Fruit fly (Drosophila melanogaster) whole organism, adult: ENCODE data around the gene Nt5a.

Source experiments
- CG11617 ChIP-seq: fragments of 200-800 bp; sonication (Bioruptor generic); optimal IDR thresholded peaks from 2 replicates; lab custom pipeline; 2017; ENCODE audit warnings: mild to moderate bottlenecking, missing biosample characterization, missing genetic modification reagents, missing genetic modification characterization
- CG12768 ChIP-seq: fragments of 200-800 bp; sonication (Bioruptor generic); optimal IDR thresholded peaks from 2 replicates; lab custom pipeline; 2017; ENCODE audit warnings: missing biosample characterization, missing genetic modification characterization, mild to moderate bottlenecking, moderate library complexity, missing genetic modification reagents
- CG14711 ChIP-seq: fragments of 200-800 bp; sonication (Bioruptor generic); optimal IDR thresholded peaks from 2 replicates; lab custom pipeline; 2018; ENCODE audit warnings: missing biosample characterization, mild to moderate bottlenecking, missing genetic modification characterization, moderate library complexity
- CG1620 ChIP-seq: fragments of 200-800 bp; sonication (Bioruptor generic); optimal IDR thresholded peaks from 2 replicates; lab custom pipeline; 2016; ENCODE audit warnings: missing biosample characterization, missing genetic modification characterization
- CG33017 ChIP-seq: fragments of 200-800 bp; sonication (Bioruptor generic); optimal IDR thresholded peaks from 2 replicates; lab custom pipeline; 2018; ENCODE audit warnings: missing biosample characterization, mild to moderate bottlenecking, missing genetic modification characterization, moderate library complexity
- CG5204 ChIP-seq: fragments of 200-800 bp; sonication (Bioruptor generic); optimal IDR thresholded peaks from 2 replicates; lab custom pipeline; 2016; ENCODE audit warnings: missing biosample characterization, missing genetic modification characterization
- CG7045 ChIP-seq: fragments of 200-800 bp; sonication (Bioruptor generic); optimal IDR thresholded peaks from 2 replicates; lab custom pipeline; 2017; ENCODE audit warnings: missing biosample characterization, mild to moderate bottlenecking, missing genetic modification characterization
- CG7101 ChIP-seq: fragments of 200-800 bp; sonication (Bioruptor generic); optimal IDR thresholded peaks from 2 replicates; lab custom pipeline; 2018; ENCODE audit warnings: missing biosample characterization, mild to moderate bottlenecking, missing genetic modification characterization, moderate library complexity
- Clk ChIP-seq: fragments of 200-800 bp; sonication (Bioruptor generic); optimal IDR thresholded peaks from 2 replicates; lab custom pipeline; 2017; ENCODE audit warnings: missing biosample characterization, missing genetic modification characterization
- Crg-1 ChIP-seq: fragments of 200-800 bp; sonication (Bioruptor generic); optimal IDR thresholded peaks from 2 replicates; lab custom pipeline; 2016; ENCODE audit warnings: missing biosample characterization, missing genetic modification characterization
- Hr96 ChIP-seq: fragments of 200-800 bp; sonication (Bioruptor generic); optimal IDR thresholded peaks from 2 replicates; lab custom pipeline; 2016; ENCODE audit warnings: missing biosample characterization, missing genetic modification characterization
- Mnt ChIP-seq: fragments of 200-800 bp; sonication (Bioruptor generic); optimal IDR thresholded peaks from 2 replicates; lab custom pipeline; 2016; ENCODE audit warnings: missing biosample characterization, mild to moderate bottlenecking, missing genetic modification characterization
- bab1 ChIP-seq: fragments of 200-800 bp; sonication (Bioruptor generic); optimal IDR thresholded peaks from 3 replicates; lab custom pipeline; 2019; ENCODE audit warnings: missing biosample characterization, mild to moderate bottlenecking, missing genetic modification characterization, moderate library complexity
- cic ChIP-seq: fragments of 200-800 bp; sonication (Bioruptor generic); optimal IDR thresholded peaks from 2 replicates; lab custom pipeline; 2017; ENCODE audit warnings: missing biosample characterization, mild to moderate bottlenecking, missing genetic modification characterization, moderate library complexity
- cnc ChIP-seq, 2 experiments: fragments of >200 bp; optimal IDR thresholded peaks; 2 replicates each; lab custom pipeline; 2017
- kay ChIP-seq: fragments of 200-800 bp; sonication (Bioruptor generic); peaks from one replicate; lab custom pipeline; 2016; ENCODE audit warnings: missing biosample characterization, missing genetic modification characterization, borderline replicate concordance
- ovo ChIP-seq: fragments of 200-800 bp; sonication (Bioruptor generic); optimal IDR thresholded peaks from 2 replicates; lab custom pipeline; 2016; ENCODE audit warnings: missing biosample characterization, missing genetic modification characterization
- pad ChIP-seq: fragments of 200-800 bp; sonication (Bioruptor generic); optimal IDR thresholded peaks from 3 replicates; lab custom pipeline; 2017; ENCODE audit warnings: missing biosample characterization, missing genetic modification characterization, mild to moderate bottlenecking, moderate library complexity, missing genetic modification reagents
- tj ChIP-seq: fragments of 200-800 bp; sonication (Bioruptor generic); optimal IDR thresholded peaks from 3 replicates; lab custom pipeline; 2017; ENCODE audit warnings: missing biosample characterization, mild to moderate bottlenecking, missing genetic modification characterization, moderate library complexity
- toe ChIP-seq: fragments of 200-800 bp; sonication (Bioruptor generic); optimal IDR thresholded peaks from 2 replicates; lab custom pipeline; 2016; ENCODE audit warnings: missing biosample characterization, missing genetic modification characterization

Gene Nt5a

dm6 chr3L:1313039-1313766, 6.0 kb upstream of the Nt5a start, which contains the start of the genes sturkopf and Herc4:
TSS of gene sturkopf (minus strand) at chr3L:1313377.
TSS of gene Herc4 (plus strand) at chr3L:1313696.
- TF ChIP-seq CG12768, result peak; percentile 38
- no peak for TF ChIP-seq cic
- no peak for TF ChIP-seq cnc (optimal IDR thresholded peaks at IDR 0.05; lab: Kevin White, UChicago)
- TF ChIP-seq Clk (GFP tag; lab: Kevin White, UChicago), result peak; percentile 16
- no peak for TF ChIP-seq kay (GFP tag; lab: Kevin White, UChicago)
- TF ChIP-seq bab1, result no peak
- peak; percentile 59 for TF ChIP-seq pad (GFP tag; lab: Kevin White, UChicago)
- peak; percentile 82 for TF ChIP-seq CG1620
- peak; percentile 68 for TF ChIP-seq Crg-1 (GFP tag; lab: Kevin White, UChicago)
- TF ChIP-seq CG14711, result peak; percentile 43
- peak; percentile 90 for TF ChIP-seq CG5204 (GFP tag; lab: Kevin White, UChicago)
- peak; percentile 81 for TF ChIP-seq CG33017 (tag; lab: Kevin White, UChicago)
- peak; percentile 83 for TF ChIP-seq Mnt (GFP tag; lab: Kevin White, UChicago)
- TF ChIP-seq Hr96, result no peak
- TF ChIP-seq ovo (GFP tag; lab: Kevin White, UChicago), result peak; percentile 43
- TF ChIP-seq CG7045 (GFP tag; lab: Kevin White, UChicago), result peak; percentile 72
- peak; percentile 90 for TF ChIP-seq toe (GFP tag; lab: Kevin White, UChicago)
- TF ChIP-seq CG7101, result peak; percentile 83
- peak; percentile 91 for TF ChIP-seq tj
- TF ChIP-seq CG11617 (GFP tag; lab: Kevin White, UChicago), result peak; percentile 91

dm6 chr3L:1305317-1305716, 1.9 kb downstream of the Nt5a start:
- peak; percentile 20 for TF ChIP-seq CG12768
- peak; percentile 73 for TF ChIP-seq cic
- peak; percentile 21 for TF ChIP-seq CG33017 (tag; lab: Kevin White, UChicago)
- TF ChIP-seq kay (GFP tag; lab: Kevin White, UChicago), result no peak
- TF ChIP-seq Hr96, result no peak

- TF ChIP-seq cnc (optimal IDR thresholded peaks at IDR 0.05; lab: Kevin White, UChicago), result no peak
- no peak for TF ChIP-seq cic
- TF ChIP-seq Hr96, result no peak
- no peak for TF ChIP-seq CG11617 (GFP tag; lab: Kevin White, UChicago)
- TF ChIP-seq Clk (GFP tag; lab: Kevin White, UChicago), result no peak
- no peak for TF ChIP-seq pad (GFP tag; lab: Kevin White, UChicago)
- TF ChIP-seq kay (GFP tag; lab: Kevin White, UChicago), result no peak
- TF ChIP-seq CG1620, result no peak
- no peak for TF ChIP-seq CG33017 (tag; lab: Kevin White, UChicago)
Measured at dm6 chr3L:1302950-1303352, 4.3 kb downstream of the Nt5a start.

- TF ChIP-seq cnc (optimal IDR thresholded peaks at IDR 0.05; lab: Kevin White, UChicago), result no peak
- no peak for TF ChIP-seq CG7045 (GFP tag; lab: Kevin White, UChicago)
- no peak for TF ChIP-seq pad (GFP tag; lab: Kevin White, UChicago)
- peak; percentile 44 for TF ChIP-seq bab1
- no peak for TF ChIP-seq cic
- TF ChIP-seq toe (GFP tag; lab: Kevin White, UChicago), result no peak
- no peak for TF ChIP-seq CG12768
- TF ChIP-seq CG7101, result no peak
- peak; percentile 29 for TF ChIP-seq CG1620
- no peak for TF ChIP-seq Mnt (GFP tag; lab: Kevin White, UChicago)
- peak; percentile 17 for TF ChIP-seq CG14711
- no peak for TF ChIP-seq CG33017 (tag; lab: Kevin White, UChicago)
- TF ChIP-seq tj, result no peak
- peak; percentile 3 for TF ChIP-seq CG11617 (GFP tag; lab: Kevin White, UChicago)
- TF ChIP-seq kay (GFP tag; lab: Kevin White, UChicago), result no peak
- no peak for TF ChIP-seq Clk (GFP tag; lab: Kevin White, UChicago)
Measured at dm6 chr3L:1302234-1302949, 4.8 kb downstream of the Nt5a start, which contains the start of the genes Rac1 and Acat2. TSS of gene Rac1 (minus strand) at chr3L:1302683. TSS of gene Acat2 (plus strand) at chr3L:1302944.

- TF ChIP-seq CG11617 (GFP tag; lab: Kevin White, UChicago) (peak; percentile 52), cic (no peak), tj (peak; percentile 98), Hr96 (no peak), CG7101 (peak; percentile 76), CG12768 (peak; percentile 3), bab1 (peak; percentile 91), CG7045 (GFP tag; lab: Kevin White, UChicago) (peak; percentile 44), CG14711 (peak; percentile 80), pad (GFP tag; lab: Kevin White, UChicago) (peak; percentile 67), CG33017 (tag; lab: Kevin White, UChicago) (peak; percentile 52), Clk (GFP tag; lab: Kevin White, UChicago) (no peak)
Measured at dm6 chr3L:1300076-1300635, 7.1 kb downstream of the Nt5a start.

dm6 chr3L:1298509-1298908, 8.7 kb downstream of the Nt5a start, which contains the start of gene scf:
TSS of gene scf (plus strand) at chr3L:1298672.
- TF ChIP-seq CG12768 (no peak), CG1620 (no peak), bab1 (peak; percentile 37), cnc (optimal IDR thresholded peaks at IDR 0.05; lab: Kevin White, UChicago) (no peak)
